Fruit fly (Drosophila melanogaster) whole organism, embryonic: Measurements from ENCODE around the gene Cpr76Bc.

Experiments used
- Ada2b ChIP-seq: fragments of 200-800 bp; sonication (Bioruptor generic); IDR thresholded peaks from 2 replicates; pipeline ENCODE4 v1.3.6; 2022; ENCODE audit warnings: missing biosample characterization, missing genetic modification characterization
- Antp ChIP-seq: fragments of 200-800 bp; sonication (Bioruptor generic); optimal IDR thresholded peaks from 3 replicates; lab custom pipeline; 2016; ENCODE audit warnings: missing biosample characterization, missing genetic modification characterization
- Bdp1 ChIP-seq: fragments of 200-800 bp; sonication (Bioruptor generic); optimal IDR thresholded peaks from 3 replicates; lab custom pipeline; 2016; ENCODE audit warnings: missing biosample characterization, missing genetic modification characterization
- CG11247 ChIP-seq: fragments of 200-800 bp; sonication (Bioruptor generic); IDR thresholded peaks from 2 replicates; pipeline ENCODE4 v1.3.6; 2022; ENCODE audit warnings: missing biosample characterization, missing genetic modification characterization
- CG13424 ChIP-seq: fragments of 200-800 bp; sonication (Bioruptor generic); optimal IDR thresholded peaks from 2 replicates; lab custom pipeline; 2019; ENCODE audit warnings: missing biosample characterization, mild to moderate bottlenecking, missing genetic modification characterization, moderate library complexity
- CG14014 ChIP-seq: fragments of 200-800 bp; sonication (Bioruptor generic); IDR thresholded peaks from 2 replicates; pipeline ENCODE4 v1.3.6; 2022; ENCODE audit warnings: missing biosample characterization, missing genetic modification characterization
- CG14050 ChIP-seq: fragments of 200-800 bp; sonication (Bioruptor generic); IDR thresholded peaks from 3 replicates; pipeline ENCODE4 v1.3.6; 2022; ENCODE audit warnings: missing biosample characterization, missing genetic modification characterization
- CG14860 ChIP-seq: fragments of 200-800 bp; sonication (Bioruptor generic); IDR thresholded peaks from 3 replicates; pipeline ENCODE4 v1.3.6; 2022; ENCODE audit warnings: missing biosample characterization, missing genetic modification characterization; ENCODE audit not compliant: partially characterized antibody
- CG17612 ChIP-seq: fragments of 200-800 bp; sonication (Bioruptor generic); IDR thresholded peaks from 2 replicates; pipeline ENCODE4 v1.3.6; 2022; ENCODE audit warnings: missing biosample characterization, missing genetic modification characterization
- CG18011 ChIP-seq: fragments of 200-800 bp; sonication (Bioruptor generic); optimal IDR thresholded peaks from 2 replicates; lab custom pipeline; 2017; ENCODE audit warnings: missing biosample characterization, missing genetic modification characterization, mild to moderate bottlenecking, moderate library complexity, missing genotype
- CG2116 ChIP-seq: fragments of 200-800 bp; sonication (Bioruptor generic); optimal IDR thresholded peaks from 3 replicates; lab custom pipeline; 2018; ENCODE audit warnings: missing biosample characterization, mild to moderate bottlenecking, missing genetic modification characterization
- CG2199 ChIP-seq: fragments of 200-800 bp; sonication (Bioruptor generic); IDR thresholded peaks from 3 replicates; pipeline ENCODE4 v1.3.6; 2022; ENCODE audit warnings: missing biosample characterization, missing genetic modification characterization
- CG2712 ChIP-seq: fragments of 200-800 bp; optimal IDR thresholded peaks from 3 replicates; lab custom pipeline; 2019; ENCODE audit warnings: missing biosample characterization, mild to moderate bottlenecking, missing genetic modification characterization, moderate library complexity
- CG31365 ChIP-seq: fragments of 200-800 bp; sonication (Bioruptor generic); optimal IDR thresholded peaks from 2 replicates; lab custom pipeline; 2018; ENCODE audit warnings: missing biosample characterization, mild to moderate bottlenecking, missing genetic modification characterization
- CG4424 ChIP-seq: fragments of 200-800 bp; sonication (Bioruptor generic); optimal IDR thresholded peaks from 3 replicates; lab custom pipeline; 2016; ENCODE audit warnings: missing biosample characterization, missing genetic modification characterization
- CG6272 ChIP-seq: fragments of 200-800 bp; sonication (Bioruptor generic); IDR thresholded peaks from 2 replicates; pipeline ENCODE4 v1.3.6; 2022; ENCODE audit warnings: missing biosample characterization, missing genetic modification characterization
- CG7372 ChIP-seq: fragments of 200-800 bp; sonication (Bioruptor generic); IDR thresholded peaks from 2 replicates; pipeline ENCODE4 v1.3.6; 2022; ENCODE audit warnings: missing biosample characterization, missing genetic modification characterization
- CG9727 ChIP-seq: fragments of 200-800 bp; sonication (Bioruptor generic); optimal IDR thresholded peaks from 3 replicates; lab custom pipeline; 2017; ENCODE audit warnings: missing biosample characterization, mild to moderate bottlenecking, missing genetic modification characterization
- Chrac-16 ChIP-seq: fragments of 200-800 bp; sonication (Bioruptor generic); optimal IDR thresholded peaks from 3 replicates; lab custom pipeline; 2016; ENCODE audit warnings: missing biosample characterization, missing genetic modification characterization
- CkIIα-i1 ChIP-seq: fragments of 200-800 bp; sonication (Bioruptor generic); IDR thresholded peaks from 2 replicates; pipeline ENCODE4 v1.3.6; 2022; ENCODE audit warnings: missing biosample characterization, missing genetic modification characterization
- D19B ChIP-seq: fragments of 200-800 bp; sonication (Bioruptor generic); optimal IDR thresholded peaks from 2 replicates; lab custom pipeline; 2017; ENCODE audit warnings: missing biosample characterization, mild to moderate bottlenecking, missing genetic modification characterization
- Oaz ChIP-seq: fragments of 200-800 bp; sonication (Bioruptor generic); IDR thresholded peaks from 2 replicates; pipeline ENCODE4 v1.3.6; 2022; ENCODE audit warnings: missing biosample characterization, missing genetic modification characterization
- Opbp ChIP-seq: fragments of 200-800 bp; sonication (Bioruptor generic); IDR thresholded peaks from 3 replicates; pipeline ENCODE4 v1.3.6; 2022; ENCODE audit warnings: missing biosample characterization, missing genetic modification characterization; ENCODE audit not compliant: partially characterized antibody
- Rfx ChIP-seq: fragments of 200-800 bp; sonication (Bioruptor generic); IDR thresholded peaks from 2 replicates; pipeline ENCODE4 v1.3.6; 2022; ENCODE audit warnings: missing biosample characterization, missing genetic modification characterization
- Side ChIP-seq: fragments of 200-800 bp; sonication (Bioruptor generic); optimal IDR thresholded peaks from 2 replicates; lab custom pipeline; 2016; ENCODE audit warnings: missing biosample characterization, missing genetic modification characterization
- Sin3A ChIP-seq: fragments of >200 bp; optimal IDR thresholded peaks from 2 replicates; lab custom pipeline; 2018
- TFAM ChIP-seq: fragments of 200-800 bp; sonication (Bioruptor generic); optimal IDR thresholded peaks from 2 replicates; lab custom pipeline; 2017; ENCODE audit warnings: missing biosample characterization, missing genetic modification characterization, inconsistent platforms
- Tbp ChIP-seq: fragments of >200 bp; optimal IDR thresholded peaks from 2 replicates; lab custom pipeline; 2018; ENCODE audit warnings: missing biosample characterization, missing genetic modification characterization
- Trl ChIP-seq, 3 experiments: fragments of >200 bp in 2 of 3; fragments of 200-800 bp in 1 of 3; sonication (Bioruptor generic) in 1 of 3; optimal IDR thresholded peaks; 2 replicates in 1 of 3; 3 replicates in 2 of 3; lab custom pipeline; 2016 to 2017; ENCODE audit warnings: missing biosample characterization in 1 of 3, missing genetic modification characterization in 1 of 3
- bbx ChIP-seq: fragments of 200-800 bp; sonication (Bioruptor generic); IDR thresholded peaks from 2 replicates; pipeline ENCODE4 v1.3.6; 2022; ENCODE audit warnings: missing biosample characterization, missing genetic modification characterization; ENCODE audit not compliant: partially characterized antibody
- bcd ChIP-seq: fragments of 200-800 bp; sonication (Bioruptor generic); optimal IDR thresholded peaks from 2 replicates; lab custom pipeline; 2017; ENCODE audit warnings: missing biosample characterization, mild to moderate bottlenecking, missing genetic modification characterization
- ci ChIP-seq: fragments of 200-800 bp; sonication (Bioruptor generic); IDR thresholded peaks from 3 replicates; pipeline ENCODE4 v1.3.6; 2022; ENCODE audit warnings: missing biosample characterization, missing genetic modification characterization
- croc ChIP-seq: fragments of 200-800 bp; sonication (Bioruptor generic); conservative IDR thresholded peaks from 3 replicates; pipeline ENCODE4 v1.3.6; 2022; ENCODE audit warnings: missing biosample characterization, missing genetic modification characterization
- crp ChIP-seq, 2 experiments: fragments of 200-800 bp; sonication (Bioruptor generic); optimal IDR thresholded peaks; 2 replicates in 1 of 2; 3 replicates in 1 of 2; lab custom pipeline; 2017; ENCODE audit warnings: missing biosample characterization in 2 of 2, missing genetic modification characterization in 2 of 2, mild to moderate bottlenecking in 1 of 2, moderate library complexity in 1 of 2
- dmrt99B ChIP-seq: fragments of 200-800 bp; sonication (Bioruptor generic); optimal IDR thresholded peaks from 2 replicates; lab custom pipeline; 2018; ENCODE audit warnings: missing biosample characterization, mild to moderate bottlenecking, missing genetic modification characterization, moderate library complexity
- dpn ChIP-seq, 2 experiments: fragments of 200-800 bp; sonication (Bioruptor generic); optimal IDR thresholded peaks; 3 replicates each; lab custom pipeline; 2016; ENCODE audit warnings: missing biosample characterization in 2 of 2, missing genetic modification characterization in 2 of 2
- fd102C ChIP-seq: fragments of 200-800 bp; sonication (Bioruptor generic); optimal IDR thresholded peaks from 2 replicates; lab custom pipeline; 2018; ENCODE audit warnings: missing biosample characterization, mild to moderate bottlenecking, missing genetic modification characterization, moderate library complexity
- fd96Cb ChIP-seq: fragments of 200-800 bp; sonication (Bioruptor generic); optimal IDR thresholded peaks from 2 replicates; lab custom pipeline; 2018; ENCODE audit warnings: missing biosample characterization, mild to moderate bottlenecking, missing genetic modification characterization, moderate library complexity
- fu2 ChIP-seq: fragments of 200-800 bp; sonication (Bioruptor generic); optimal IDR thresholded peaks from 2 replicates; lab custom pipeline; 2016; ENCODE audit warnings: missing biosample characterization, missing genetic modification characterization
- gcm2 ChIP-seq: fragments of 200-800 bp; sonication (Bioruptor generic); optimal IDR thresholded peaks from 2 replicates; lab custom pipeline; 2016; ENCODE audit warnings: missing biosample characterization, missing genetic modification characterization
- gfzf ChIP-seq: fragments of 200-800 bp; sonication (Bioruptor generic); optimal IDR thresholded peaks from 2 replicates; lab custom pipeline; 2016; ENCODE audit warnings: missing biosample characterization, mild to moderate bottlenecking, missing genetic modification characterization, moderate library complexity
- gsb ChIP-seq: fragments of 200-800 bp; sonication (Bioruptor generic); IDR thresholded peaks from 2 replicates; pipeline ENCODE4 v1.3.6; 2022; ENCODE audit warnings: missing biosample characterization, missing genetic modification characterization
- gsb-n ChIP-seq: fragments of 200-800 bp; sonication (Bioruptor generic); optimal IDR thresholded peaks from 3 replicates; lab custom pipeline; 2018; ENCODE audit warnings: missing biosample characterization, mild to moderate bottlenecking, missing genetic modification characterization
- maf-S ChIP-seq: fragments of 200-800 bp; sonication (Bioruptor generic); optimal IDR thresholded peaks from 2 replicates; lab custom pipeline; 2016; ENCODE audit warnings: missing biosample characterization, missing genetic modification characterization
- prd ChIP-seq, 3 experiments: fragments of >200 bp in 2 of 3; fragments of 200-800 bp in 1 of 3; sonication (Bioruptor generic) in 1 of 3; optimal IDR thresholded peaks in 2 of 3; IDR thresholded peaks in 1 of 3; 2 replicates in 2 of 3; 3 replicates in 1 of 3; pipeline versions ENCODE4 v1.3.6 to Lab custom; 2017 to 2022; ENCODE audit warnings: missing biosample characterization in 1 of 3, missing genetic modification characterization in 1 of 3
- sc ChIP-seq, 3 experiments: fragments of >200 bp in 2 of 3; fragments of 200-800 bp in 1 of 3; sonication (Bioruptor generic) in 1 of 3; optimal IDR thresholded peaks; 2 replicates in 2 of 3; 3 replicates in 1 of 3; lab custom pipeline; 2017; ENCODE audit warnings: mild to moderate bottlenecking in 1 of 3, missing biosample characterization in 1 of 3, missing genetic modification characterization in 1 of 3, missing genetic modification reagents in 1 of 3
- slou ChIP-seq: fragments of 200-800 bp; sonication (Bioruptor generic); optimal IDR thresholded peaks from 3 replicates; lab custom pipeline; 2016; ENCODE audit warnings: missing biosample characterization, missing genetic modification characterization
- sqz ChIP-seq: fragments of 200-800 bp; sonication (Bioruptor generic); optimal IDR thresholded peaks from 3 replicates; lab custom pipeline; 2018; ENCODE audit warnings: missing biosample characterization, mild to moderate bottlenecking, missing genetic modification characterization
- wdn ChIP-seq: fragments of 200-800 bp; sonication (Bioruptor generic); IDR thresholded peaks from 2 replicates; pipeline ENCODE4 v1.3.6; 2022; ENCODE audit warnings: missing biosample characterization, missing genetic modification characterization

Gene Cpr76Bc

DNA sequence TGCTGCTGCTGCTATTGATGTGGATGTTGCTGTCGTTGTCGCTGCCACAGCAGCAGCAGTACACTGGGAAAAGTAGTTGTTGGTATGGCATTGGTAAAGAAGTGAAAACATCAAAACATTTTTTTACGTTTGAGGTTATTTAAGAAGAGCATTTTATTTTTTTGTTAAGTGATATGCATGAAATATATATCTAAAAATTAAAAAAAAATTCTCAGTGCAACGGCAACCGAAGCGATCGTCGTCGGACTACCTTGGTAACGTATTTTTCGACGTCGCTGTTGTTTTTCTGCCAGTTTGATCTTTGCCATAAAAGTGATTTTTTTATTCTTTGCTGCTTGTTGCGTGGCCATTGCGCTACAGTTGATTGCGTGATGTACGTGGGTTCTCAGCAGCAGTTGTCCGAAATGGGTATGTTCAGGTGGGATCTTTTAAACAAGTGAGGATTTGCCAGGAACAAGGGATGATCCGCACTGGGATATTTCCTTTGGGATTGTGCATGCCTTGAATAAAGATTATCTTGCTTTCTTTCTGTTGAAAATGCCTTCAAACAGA is 40.0 kb downstream of the Cpr76Bc start (continued):
- TF ChIP-seq bcd (GFP tag; lab: Kevin White, UChicago) = peak; percentile 94
- peak; percentile 97 for TF ChIP-seq ci (GFP tag; lab: Robert Waterston, UW)
- peak; percentile 88 for TF ChIP-seq gsb (GFP tag; lab: Robert Waterston, UW)
- TF ChIP-seq Ada2b (GFP tag; lab: Robert Waterston, UW) = peak; percentile 95
- no peak for TF ChIP-seq Sin3A
- no peak for TF ChIP-seq Tbp (GFP tag; lab: Kevin White, UChicago)
- no peak for TF ChIP-seq prd (optimal IDR thresholded peaks at IDR 0.05; lab: Kevin White, UChicago)
- peak; percentile 99 for TF ChIP-seq prd (GFP tag; IDR thresholded peaks at IDR 0.05; lab: Robert Waterston, UW)
- peak; percentile 98 for TF ChIP-seq CG9727 (GFP tag; lab: Kevin White, UChicago)
- TF ChIP-seq CG11247 (GFP tag; lab: Robert Waterston, UW) = peak; percentile 93
- TF ChIP-seq bbx (GFP tag; lab: Robert Waterston, UW) = no peak
- TF ChIP-seq CG6272 (GFP tag; lab: Robert Waterston, UW) = peak; percentile 84
- TF ChIP-seq Rfx = peak; percentile 95
- no peak for TF ChIP-seq sc (optimal IDR thresholded peaks at IDR 0.05; lab: Kevin White, UChicago)
- TF ChIP-seq sc (GFP tag; optimal IDR thresholded peaks at IDR 0.05; lab: Kevin White, UChicago) = peak; percentile 94
- peak; percentile 65 for TF ChIP-seq CG31365 (tag; lab: Kevin White, UChicago)
- TF ChIP-seq CG2116 (GFP tag; lab: Kevin White, UChicago) = peak; percentile 68
- peak; percentile 96 for TF ChIP-seq CG4424 (GFP tag; lab: Kevin White, UChicago)
- TF ChIP-seq CG14014 (GFP tag; lab: Robert Waterston, UW) = peak; percentile 96
- TF ChIP-seq CG7372 (GFP tag; lab: Robert Waterston, UW) = peak; percentile 90
- peak; percentile 91 for TF ChIP-seq maf-S (GFP tag; lab: Kevin White, UChicago)
- peak; percentile 97 for TF ChIP-seq gsb-n (tag; lab: Kevin White, UChicago)
- peak; percentile 79 for TF ChIP-seq CG17612 (GFP tag; lab: Robert Waterston, UW)
- peak in 1 of 2 experiments; percentile 55 for TF ChIP-seq crp (GFP tag; optimal IDR thresholded peaks at IDR 0.05; lab: Kevin White, UChicago)
- TF ChIP-seq Chrac-16 = peak; percentile 96
- peak; percentile 93 for TF ChIP-seq sqz (GFP tag; lab: Kevin White, UChicago)
- TF ChIP-seq D19B (GFP tag; lab: Kevin White, UChicago) = peak; percentile 77
- peak; percentile 96 for TF ChIP-seq fd96Cb (tag; lab: Kevin White, UChicago)
- TF ChIP-seq Antp (GFP tag; lab: Kevin White, UChicago) = peak; percentile 88
- peak; percentile 68 for TF ChIP-seq CG18011
- peak; percentile 15 for TF ChIP-seq gfzf (GFP tag; lab: Kevin White, UChicago)
- TF ChIP-seq croc = peak; percentile 93
- peak; percentile 81 for TF ChIP-seq fu2 (GFP tag; lab: Kevin White, UChicago)
- peak; percentile 97 for TF ChIP-seq CG2712 (tag; lab: Kevin White, UChicago)
- peak; percentile 96 for TF ChIP-seq dmrt99B (tag; lab: Kevin White, UChicago)
- TF ChIP-seq TFAM (GFP tag; lab: Kevin White, UChicago) = peak; percentile 70
- TF ChIP-seq dpn (GFP tag; optimal IDR thresholded peaks at IDR 0.05; lab: Kevin White, UChicago) = peak; percentile 93 to 96
- TF ChIP-seq Oaz (GFP tag; lab: Robert Waterston, UW) = peak; percentile 89
- peak; percentile 93 for TF ChIP-seq CG2199 (GFP tag; lab: Robert Waterston, UW)
- TF ChIP-seq fd102C = peak; percentile 99
- peak; percentile 92 for TF ChIP-seq Side (GFP tag; lab: Kevin White, UChicago)
- TF ChIP-seq gcm2 (GFP tag; lab: Kevin White, UChicago) = peak; percentile 91
- TF ChIP-seq slou (GFP tag; lab: Kevin White, UChicago) = peak; percentile 91
- no peak for TF ChIP-seq Trl (optimal IDR thresholded peaks at IDR 0.05; lab: Kevin White, UChicago)
- TF ChIP-seq Trl (GFP tag; optimal IDR thresholded peaks at IDR 0.05; lab: Kevin White, UChicago) = peak; percentile 94
- peak; percentile 92 for TF ChIP-seq CG14050 (GFP tag; lab: Robert Waterston, UW)
- TF ChIP-seq CG14860 (GFP tag; lab: Robert Waterston, UW) = no peak
- peak; percentile 86 for TF ChIP-seq Bdp1 (GFP tag; lab: Kevin White, UChicago)
- peak; percentile 97 for TF ChIP-seq CG13424 (tag; lab: Kevin White, UChicago)
- TF ChIP-seq wdn (GFP tag; lab: Robert Waterston, UW) = peak; percentile 93
- 0 out of 2 replicates have a peak, but pooled peaks have one; percentile 17 for TF ChIP-seq CkIIα-i1
- TF ChIP-seq Opbp (GFP tag; lab: Robert Waterston, UW) = no peak
